Worm (Caenorhabditis elegans) whole organism, midembryonic: ENCODE data around the gene asp-17.

Source experiments
- T22C8.4 ChIP-seq: fragments of 200-800 bp; sonication (Bioruptor generic); IDR thresholded peaks from 2 replicates; pipeline ENCODE4 v1.3.6; 2022; ENCODE audit warnings: missing genetic modification characterization, missing compliant biosample characterization
- cog-1 ChIP-seq: sonication (generic microtip); optimal IDR thresholded peaks from 2 replicates; lab custom pipeline; 2016; ENCODE audit warnings: missing genetic modification characterization, missing compliant biosample characterization
- flt-1 ChIP-seq: fragments of 200-800 bp; sonication (Bioruptor generic); IDR thresholded peaks from 2 replicates; pipeline ENCODE4 v1.3.6; 2022; ENCODE audit warnings: missing genetic modification characterization, missing compliant biosample characterization
- klf-2 ChIP-seq: fragments of 200-800 bp; sonication (Bioruptor generic); conservative IDR thresholded peaks from 2 replicates; pipeline ENCODE4 v1.3.6; 2022; ENCODE audit warnings: missing genetic modification reagents, missing genetic modification characterization, missing compliant biosample characterization
- med-1 ChIP-seq: sonication (generic microtip); optimal IDR thresholded peaks from 2 replicates; lab custom pipeline; 2017; ENCODE audit warnings: missing genetic modification characterization, mild to moderate bottlenecking, missing compliant biosample characterization, antibody characterized with exemption, missing genetic modification reagents; ENCODE audit not compliant: insufficient read depth
- ref-1 ChIP-seq: fragments of 200-800 bp; sonication (Bioruptor generic); conservative IDR thresholded peaks from 2 replicates; pipeline ENCODE4 v1.3.6; 2022; ENCODE audit warnings: missing genetic modification reagents, missing genetic modification characterization, missing compliant biosample characterization
- tab-1 ChIP-seq: fragments of 200-800 bp; sonication (Bioruptor generic); IDR thresholded peaks from 2 replicates; pipeline ENCODE4 v1.3.6; 2022; ENCODE audit warnings: missing genetic modification characterization, missing compliant biosample characterization
- ztf-23 ChIP-seq: fragments of 200-800 bp; sonication (Bioruptor generic); IDR thresholded peaks from 2 replicates; pipeline ENCODE4 v1.3.6; 2022; ENCODE audit warnings: missing genetic modification reagents, missing genetic modification characterization, missing compliant biosample characterization
- ztf-29 ChIP-seq: fragments of 200-800 bp; sonication (Bioruptor generic); IDR thresholded peaks from 2 replicates; pipeline ENCODE4 v1.3.6; 2022; ENCODE audit warnings: missing genetic modification reagents, missing genetic modification characterization, missing compliant biosample characterization

asp-17 gene

ce11 chrV:19057602-19058001 lies 20.5 kb upstream of the asp-17 start:
- no peak for TF ChIP-seq T22C8.4
- TF ChIP-seq ref-1, result no peak
- no peak for TF ChIP-seq cog-1 (tag; lab: Kevin White, UChicago)
- TF ChIP-seq flt-1, result no peak
- no peak for TF ChIP-seq ztf-29
- no peak for TF ChIP-seq tab-1 (GFP tag; lab: Robert Waterston, UW)
- no peak for TF ChIP-seq med-1 (GFP tag; lab: Kevin White, UChicago)
- no peak for TF ChIP-seq klf-2 (GFP tag; lab: Robert Waterston, UW)
- no peak for TF ChIP-seq ztf-23

- TF ChIP-seq tab-1 (GFP tag; lab: Robert Waterston, UW) (no peak), klf-2 (GFP tag; lab: Robert Waterston, UW) (no peak), ref-1 (no peak), med-1 (GFP tag; lab: Kevin White, UChicago) (no peak)
Measured at ce11 chrV:19053281-19053680, 16.2 kb upstream of the asp-17 start.

DNA sequence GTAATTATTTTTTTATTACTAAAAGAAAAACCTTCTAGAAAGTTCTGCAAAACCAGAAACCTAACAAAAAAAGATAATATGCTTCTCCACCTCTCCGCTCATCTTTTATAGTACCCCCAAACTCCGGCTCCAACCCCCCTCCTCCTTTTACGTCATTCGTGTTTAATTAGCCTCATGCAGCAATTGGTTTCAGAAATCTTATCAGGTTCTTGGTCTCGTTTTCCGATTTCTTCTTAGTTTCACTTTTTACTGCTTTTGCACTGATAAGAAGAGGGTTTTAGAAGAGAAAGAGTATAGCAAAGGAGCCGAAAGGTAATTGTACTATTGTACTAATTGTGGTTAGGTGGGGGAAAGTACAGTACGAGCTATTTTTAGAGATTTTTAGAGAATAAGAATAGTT lies 14.3 kb upstream of the asp-17 start:
- TF ChIP-seq ztf-23, result no peak
- TF ChIP-seq med-1 (GFP tag; lab: Kevin White, UChicago), result no peak
- TF ChIP-seq klf-2 (GFP tag; lab: Robert Waterston, UW), result no peak
- no peak for TF ChIP-seq cog-1 (tag; lab: Kevin White, UChicago)
- no peak for TF ChIP-seq T22C8.4

- TF ChIP-seq tab-1 (GFP tag; lab: Robert Waterston, UW) (no peak), ztf-23 (no peak), ztf-29 (no peak), T22C8.4 (no peak), klf-2 (GFP tag; lab: Robert Waterston, UW) (no peak), cog-1 (tag; lab: Kevin White, UChicago) (no peak), med-1 (GFP tag; lab: Kevin White, UChicago) (no peak), ref-1 (no peak), flt-1 (no peak)
Measured at ce11 chrV:19050888-19051287, 13.8 kb upstream of the asp-17 start.

- no peak for TF ChIP-seq ref-1
- no peak for TF ChIP-seq flt-1
- TF ChIP-seq med-1 (GFP tag; lab: Kevin White, UChicago), result no peak
- no peak for TF ChIP-seq cog-1 (tag; lab: Kevin White, UChicago)
- no peak for TF ChIP-seq tab-1 (GFP tag; lab: Robert Waterston, UW)
- TF ChIP-seq T22C8.4, result no peak
- no peak for TF ChIP-seq klf-2 (GFP tag; lab: Robert Waterston, UW)
- TF ChIP-seq ztf-29, result no peak
- TF ChIP-seq ztf-23, result no peak
Measured at ce11 chrV:19050438-19050837, 13.3 kb upstream of the asp-17 start, which contains the start of gene asp-1. Gene asp-1 (minus strand): TSS chrV:19050752.

- 0 out of 2 replicates have a peak, but pooled peaks have one; percentile 18 for TF ChIP-seq tab-1 (GFP tag; lab: Robert Waterston, UW)
- no peak for TF ChIP-seq ztf-29
Measured at ce11 chrV:19049140-19050092, 12.3 kb upstream of the asp-17 start.

ce11 chrV:19047442-19047841 lies 10.3 kb upstream of the asp-17 start:
- TF ChIP-seq med-1 (GFP tag; lab: Kevin White, UChicago), result no peak
- no peak for TF ChIP-seq ztf-29
- TF ChIP-seq cog-1 (tag; lab: Kevin White, UChicago), result no peak
- no peak for TF ChIP-seq ref-1
- no peak for TF ChIP-seq T22C8.4
- no peak for TF ChIP-seq flt-1
- no peak for TF ChIP-seq klf-2 (GFP tag; lab: Robert Waterston, UW)

DNA sequence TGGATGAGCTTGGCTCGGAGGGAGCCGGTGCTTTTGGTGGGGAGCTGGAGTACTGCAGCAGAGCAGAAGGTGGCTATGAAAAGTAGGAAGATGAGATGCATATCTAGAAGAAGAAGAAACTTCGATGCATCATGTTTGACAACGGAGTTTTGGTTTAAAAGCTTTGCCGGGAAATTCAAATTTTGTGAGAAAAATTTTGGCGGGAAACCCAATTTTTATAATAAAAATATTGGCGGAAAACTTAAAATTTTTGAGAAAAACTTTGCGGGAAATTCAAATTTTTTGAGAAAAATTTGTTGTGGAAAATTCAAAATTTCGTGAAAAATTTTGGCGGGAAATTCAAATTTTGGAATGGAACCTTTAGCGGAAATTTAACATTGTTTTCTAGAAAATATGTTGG lies 7.6 kb upstream of the asp-17 start, which contains the start of gene asp-15:
Gene asp-15, minus strand, starts transcription at position 101 of the 400 bp plus-strand sequence.
- no peak for TF ChIP-seq flt-1
- TF ChIP-seq T22C8.4, result no peak
- no peak for TF ChIP-seq ztf-23
- TF ChIP-seq ztf-29, result no peak
- TF ChIP-seq klf-2 (GFP tag; lab: Robert Waterston, UW), result no peak
- no peak for TF ChIP-seq ref-1
- no peak for TF ChIP-seq tab-1 (GFP tag; lab: Robert Waterston, UW)
- no peak for TF ChIP-seq cog-1 (tag; lab: Kevin White, UChicago)
- TF ChIP-seq med-1 (GFP tag; lab: Kevin White, UChicago), result no peak

DNA sequence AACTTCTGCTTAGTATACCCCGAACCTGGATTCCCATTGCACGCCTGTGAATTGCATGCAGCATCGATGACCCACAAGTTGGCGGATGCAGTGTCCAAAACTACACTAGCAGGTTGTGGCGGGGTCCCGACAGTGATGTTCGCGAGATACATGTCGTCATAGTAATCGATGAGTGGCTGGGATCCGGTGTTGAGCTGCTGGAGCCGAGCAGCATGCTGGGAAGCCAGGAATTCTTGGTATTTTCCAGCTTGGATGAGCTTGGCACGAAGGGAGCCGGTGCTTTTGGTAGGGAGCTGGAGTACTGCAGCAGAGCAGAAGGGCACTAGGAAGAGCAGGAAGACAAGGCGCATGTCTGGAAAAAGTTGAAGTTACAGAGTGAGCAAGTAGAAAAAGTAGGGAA lies 5.1 kb upstream of the asp-17 start, which contains the start of gene asp-16:
Gene asp-16, minus strand, starts transcription at position 350 of the 400 bp plus-strand sequence.
- TF ChIP-seq ref-1 (no peak), tab-1 (GFP tag; lab: Robert Waterston, UW) (0 out of 2 replicates have a peak, but pooled peaks have one; percentile 20)

- TF ChIP-seq ztf-29 (no peak), T22C8.4 (peak; percentile 74)
Measured at ce11 chrV:19036061-19036460, 1.1 kb downstream of the asp-17 start.

- TF ChIP-seq T22C8.4 (no peak), tab-1 (GFP tag; lab: Robert Waterston, UW) (no peak), flt-1 (no peak), klf-2 (GFP tag; lab: Robert Waterston, UW) (no peak), ref-1 (no peak), cog-1 (tag; lab: Kevin White, UChicago) (no peak), ztf-23 (no peak), med-1 (GFP tag; lab: Kevin White, UChicago) (no peak), ztf-29 (no peak)
Measured at ce11 chrV:19031456-19031855, 5.7 kb downstream of the asp-17 start, which contains the start of gene Y39B6A.27. Gene Y39B6A.27 (plus strand): TSS chrV:19031756.
